Worm (Caenorhabditis elegans) whole organism, midembryonic: ENCODE measurements around the gene srh-290.

ENCODE experiments used
- T22C8.4 ChIP-seq: fragments of 200-800 bp; sonication (Bioruptor generic); IDR thresholded peaks from 2 replicates; pipeline ENCODE4 v1.3.6; 2022; ENCODE audit warnings: missing genetic modification characterization, missing compliant biosample characterization
- cog-1 ChIP-seq: sonication (generic microtip); optimal IDR thresholded peaks from 2 replicates; lab custom pipeline; 2016; ENCODE audit warnings: missing genetic modification characterization, missing compliant biosample characterization
- flt-1 ChIP-seq: fragments of 200-800 bp; sonication (Bioruptor generic); IDR thresholded peaks from 2 replicates; pipeline ENCODE4 v1.3.6; 2022; ENCODE audit warnings: missing genetic modification characterization, missing compliant biosample characterization
- klf-2 ChIP-seq: fragments of 200-800 bp; sonication (Bioruptor generic); conservative IDR thresholded peaks from 2 replicates; pipeline ENCODE4 v1.3.6; 2022; ENCODE audit warnings: missing genetic modification reagents, missing genetic modification characterization, missing compliant biosample characterization
- med-1 ChIP-seq: sonication (generic microtip); optimal IDR thresholded peaks from 2 replicates; lab custom pipeline; 2017; ENCODE audit warnings: missing genetic modification characterization, mild to moderate bottlenecking, missing compliant biosample characterization, antibody characterized with exemption, missing genetic modification reagents; ENCODE audit not compliant: insufficient read depth
- ref-1 ChIP-seq: fragments of 200-800 bp; sonication (Bioruptor generic); conservative IDR thresholded peaks from 2 replicates; pipeline ENCODE4 v1.3.6; 2022; ENCODE audit warnings: missing genetic modification reagents, missing genetic modification characterization, missing compliant biosample characterization
- tab-1 ChIP-seq: fragments of 200-800 bp; sonication (Bioruptor generic); IDR thresholded peaks from 2 replicates; pipeline ENCODE4 v1.3.6; 2022; ENCODE audit warnings: missing genetic modification characterization, missing compliant biosample characterization
- ztf-23 ChIP-seq: fragments of 200-800 bp; sonication (Bioruptor generic); IDR thresholded peaks from 2 replicates; pipeline ENCODE4 v1.3.6; 2022; ENCODE audit warnings: missing genetic modification reagents, missing genetic modification characterization, missing compliant biosample characterization
- ztf-29 ChIP-seq: fragments of 200-800 bp; sonication (Bioruptor generic); IDR thresholded peaks from 2 replicates; pipeline ENCODE4 v1.3.6; 2022; ENCODE audit warnings: missing genetic modification reagents, missing genetic modification characterization, missing compliant biosample characterization

The srh-290 gene

ce11 chrV:17777127-17777526 is 13.2 kb upstream of the srh-290 start, which contains the start of gene ddo-1:
Gene ddo-1 (minus strand): TSS chrV:17777227.
- TF ChIP-seq med-1 (GFP tag; lab: Kevin White, UChicago) = no peak
- no peak for TF ChIP-seq ztf-23 (GFP tag; lab: Robert Waterston, UW)
- TF ChIP-seq T22C8.4 (GFP tag; lab: Robert Waterston, UW) = no peak
- TF ChIP-seq tab-1 (GFP tag; lab: Robert Waterston, UW) = no peak
- no peak for TF ChIP-seq ref-1 (GFP tag; lab: Robert Waterston, UW)
- TF ChIP-seq klf-2 = no peak
- no peak for TF ChIP-seq cog-1
- no peak for TF ChIP-seq ztf-29 (GFP tag; lab: Robert Waterston, UW)
- no peak for TF ChIP-seq flt-1 (GFP tag; lab: Robert Waterston, UW)

ce11 chrV:17777624-17778023 is 12.7 kb upstream of the srh-290 start, which contains the start of gene C47A10.12:
Gene C47A10.12 (plus strand): TSS chrV:17777924.
- TF ChIP-seq klf-2 = no peak
- TF ChIP-seq cog-1 = no peak
- no peak for TF ChIP-seq ref-1 (GFP tag; lab: Robert Waterston, UW)
- no peak for TF ChIP-seq flt-1 (GFP tag; lab: Robert Waterston, UW)

DNA sequence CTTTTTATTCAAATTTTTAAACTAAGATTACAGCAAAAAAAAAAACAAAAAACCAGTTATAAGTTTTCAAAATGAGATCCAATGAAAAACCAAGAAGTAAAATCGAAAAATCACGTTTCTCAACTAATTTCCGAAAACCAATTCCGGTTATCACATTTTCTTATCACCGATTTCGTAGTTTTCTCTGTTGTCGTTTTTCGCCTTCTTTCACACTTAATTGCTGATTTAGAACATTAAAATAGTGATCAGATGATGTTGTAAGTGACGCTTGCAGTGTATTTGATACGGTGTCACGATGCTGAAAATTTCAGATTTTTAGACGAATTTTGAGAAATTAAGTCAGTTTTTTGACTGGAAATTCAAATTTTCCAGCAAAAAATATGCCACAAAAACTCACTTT is 10.0 kb upstream of the srh-290 start:
- TF ChIP-seq flt-1 (GFP tag; lab: Robert Waterston, UW) (no peak), ztf-29 (GFP tag; lab: Robert Waterston, UW) (no peak), ref-1 (GFP tag; lab: Robert Waterston, UW) (no peak), cog-1 (no peak), T22C8.4 (GFP tag; lab: Robert Waterston, UW) (no peak), klf-2 (no peak), med-1 (GFP tag; lab: Kevin White, UChicago) (no peak), tab-1 (GFP tag; lab: Robert Waterston, UW) (no peak), ztf-23 (GFP tag; lab: Robert Waterston, UW) (no peak)

- TF ChIP-seq cog-1 (no peak), T22C8.4 (GFP tag; lab: Robert Waterston, UW) (no peak), ztf-23 (GFP tag; lab: Robert Waterston, UW) (no peak), ztf-29 (GFP tag; lab: Robert Waterston, UW) (no peak), med-1 (GFP tag; lab: Kevin White, UChicago) (no peak), klf-2 (no peak), flt-1 (GFP tag; lab: Robert Waterston, UW) (no peak), tab-1 (GFP tag; lab: Robert Waterston, UW) (no peak), ref-1 (GFP tag; lab: Robert Waterston, UW) (no peak)
Observed at ce11 chrV:17783542-17783941, 6.7 kb upstream of the srh-290 start, which contains the start of gene srab-12. Gene srab-12 (minus strand): TSS chrV:17783642.

- no peak for TF ChIP-seq flt-1 (GFP tag; lab: Robert Waterston, UW)
- no peak for TF ChIP-seq ztf-29 (GFP tag; lab: Robert Waterston, UW)
- TF ChIP-seq med-1 (GFP tag; lab: Kevin White, UChicago) = no peak
- no peak for TF ChIP-seq cog-1
- TF ChIP-seq T22C8.4 (GFP tag; lab: Robert Waterston, UW) = no peak
- TF ChIP-seq ref-1 (GFP tag; lab: Robert Waterston, UW) = no peak
- TF ChIP-seq klf-2 = no peak
- no peak for TF ChIP-seq ztf-23 (GFP tag; lab: Robert Waterston, UW)
- TF ChIP-seq tab-1 (GFP tag; lab: Robert Waterston, UW) = no peak
Observed at ce11 chrV:17784363-17784762, 5.9 kb upstream of the srh-290 start.

- TF ChIP-seq tab-1 (GFP tag; lab: Robert Waterston, UW) = no peak
- no peak for TF ChIP-seq cog-1
- TF ChIP-seq med-1 (GFP tag; lab: Kevin White, UChicago) = no peak
- no peak for TF ChIP-seq T22C8.4 (GFP tag; lab: Robert Waterston, UW)
- no peak for TF ChIP-seq ztf-23 (GFP tag; lab: Robert Waterston, UW)
- TF ChIP-seq flt-1 (GFP tag; lab: Robert Waterston, UW) = no peak
- TF ChIP-seq klf-2 = no peak
- TF ChIP-seq ref-1 (GFP tag; lab: Robert Waterston, UW) = no peak
- no peak for TF ChIP-seq ztf-29 (GFP tag; lab: Robert Waterston, UW)
Observed at ce11 chrV:17793986-17794385, 3.7 kb downstream of the srh-290 start, which contains the start of gene srh-289. Gene srh-289 (minus strand): TSS chrV:17794086.

ce11 chrV:17795655-17796054 is 5.4 kb downstream of the srh-290 start, which contains the start of gene srh-288:
Gene srh-288 (minus strand): TSS chrV:17795755.
- no peak for TF ChIP-seq ztf-23 (GFP tag; lab: Robert Waterston, UW)
- no peak for TF ChIP-seq med-1 (GFP tag; lab: Kevin White, UChicago)
- TF ChIP-seq T22C8.4 (GFP tag; lab: Robert Waterston, UW) = no peak
- no peak for TF ChIP-seq tab-1 (GFP tag; lab: Robert Waterston, UW)

- no peak for TF ChIP-seq T22C8.4 (GFP tag; lab: Robert Waterston, UW)
- no peak for TF ChIP-seq flt-1 (GFP tag; lab: Robert Waterston, UW)
- TF ChIP-seq tab-1 (GFP tag; lab: Robert Waterston, UW) = no peak
- no peak for TF ChIP-seq cog-1
- TF ChIP-seq ztf-23 (GFP tag; lab: Robert Waterston, UW) = no peak
- no peak for TF ChIP-seq klf-2
- TF ChIP-seq ztf-29 (GFP tag; lab: Robert Waterston, UW) = no peak
- no peak for TF ChIP-seq med-1 (GFP tag; lab: Kevin White, UChicago)
- TF ChIP-seq ref-1 (GFP tag; lab: Robert Waterston, UW) = no peak
Observed at ce11 chrV:17798789-17799188, 8.5 kb downstream of the srh-290 start, which contains the start of gene srx-18. Gene srx-18 (minus strand): TSS chrV:17798889.

DNA sequence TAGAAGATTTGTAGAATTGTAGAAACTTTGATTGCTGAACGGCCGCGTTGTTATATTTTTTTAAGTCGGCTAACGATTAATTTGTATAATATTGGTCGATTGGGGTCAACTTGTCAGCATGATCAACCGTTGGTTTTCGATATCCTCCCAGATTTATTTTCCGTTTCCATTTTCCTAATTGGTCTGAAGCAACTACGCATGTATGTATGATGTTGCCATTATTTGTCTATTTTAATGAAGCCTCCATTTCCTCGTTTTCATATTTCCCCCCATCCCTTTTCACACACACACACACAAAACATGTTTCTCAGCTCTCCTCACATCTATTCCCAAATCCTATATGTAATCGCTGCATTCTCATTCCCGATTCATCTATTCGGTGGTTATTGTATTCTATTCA is 10.2 kb downstream of the srh-290 start, which contains the start of gene srh-287:
Gene srh-287, plus strand, starts transcription at position 301 of the 400 bp plus-strand sequence.
- TF ChIP-seq med-1 (GFP tag; lab: Kevin White, UChicago) (no peak), T22C8.4 (GFP tag; lab: Robert Waterston, UW) (no peak), flt-1 (GFP tag; lab: Robert Waterston, UW) (no peak), cog-1 (no peak), tab-1 (GFP tag; lab: Robert Waterston, UW) (no peak), ztf-23 (GFP tag; lab: Robert Waterston, UW) (no peak), klf-2 (no peak), ref-1 (GFP tag; lab: Robert Waterston, UW) (no peak), ztf-29 (GFP tag; lab: Robert Waterston, UW) (no peak)
